Worm (Caenorhabditis elegans) whole organism, young adult: ENCODE data around the gene egl-27.

Source experiments
- B0035.1 ChIP-seq: sonication (generic microtip); optimal IDR thresholded peaks from 2 replicates; lab custom pipeline; 2016; ENCODE audit warnings: missing genetic modification characterization, mild to moderate bottlenecking, missing compliant biosample characterization, missing genotype, missing genetic modification reagents
- B0261.1 ChIP-seq: sonication (generic microtip); optimal IDR thresholded peaks from 2 replicates; lab custom pipeline; 2016; ENCODE audit warnings: mild to moderate bottlenecking, missing genetic modification characterization, moderate library complexity, missing compliant biosample characterization
- D2030.7 ChIP-seq: fragments of 200-800 bp; sonication (Bioruptor generic); IDR thresholded peaks from 2 replicates; pipeline ENCODE4 v1.3.6; 2022; ENCODE audit warnings: missing genetic modification reagents, missing genetic modification characterization, missing compliant biosample characterization
- F33H1.4 ChIP-seq: fragments of 200-800 bp; sonication (Bioruptor generic); IDR thresholded peaks from 2 replicates; pipeline ENCODE4 v1.3.6; 2022; ENCODE audit warnings: missing genetic modification reagents, missing genetic modification characterization, missing compliant biosample characterization
- F39B2.1 ChIP-seq: fragments of 200-800 bp; sonication (Bioruptor generic); IDR thresholded peaks from 2 replicates; pipeline ENCODE4 v1.3.6; 2022; ENCODE audit warnings: missing genetic modification reagents, missing genetic modification characterization, missing compliant biosample characterization
- F49E8.2 ChIP-seq: sonication (generic microtip); optimal IDR thresholded peaks from 3 replicates; lab custom pipeline; 2017; ENCODE audit warnings: missing genetic modification characterization, mild to moderate bottlenecking, missing compliant biosample characterization, antibody characterized with exemption, moderate library complexity; ENCODE audit not compliant: insufficient read depth
- F55B11.4 ChIP-seq: sonication (generic microtip); optimal IDR thresholded peaks from 2 replicates; lab custom pipeline; 2016; ENCODE audit warnings: missing compliant biosample characterization, missing genetic modification characterization, borderline replicate concordance; ENCODE audit not compliant: insufficient read depth
- F57C9.4 ChIP-seq: sonication (generic microtip); optimal IDR thresholded peaks from 2 replicates; lab custom pipeline; 2017; ENCODE audit warnings: mild to moderate bottlenecking, missing genetic modification characterization, missing compliant biosample characterization
- Y53G8AR.9 ChIP-seq: fragments of 200-800 bp; sonication (Bioruptor generic); conservative IDR thresholded peaks from 2 replicates; pipeline ENCODE4 v1.3.6; 2022; ENCODE audit warnings: missing genetic modification reagents, missing genetic modification characterization, missing compliant biosample characterization
- Y79H2A.3 ChIP-seq: fragments of 200-800 bp; sonication (Bioruptor generic); conservative IDR thresholded peaks from 2 replicates; pipeline ENCODE4 v1.3.6; 2022; ENCODE audit warnings: missing genetic modification reagents, missing genetic modification characterization, missing compliant biosample characterization
- attf-6 ChIP-seq: fragments of 200-800 bp; sonication (Bioruptor generic); IDR thresholded peaks from 2 replicates; pipeline ENCODE4 v1.3.6; 2022; ENCODE audit warnings: missing genetic modification reagents, missing genetic modification characterization, missing compliant biosample characterization
- cebp-2 ChIP-seq: fragments of 200-800 bp; sonication (Bioruptor generic); IDR thresholded peaks from 2 replicates; pipeline ENCODE4 v1.3.6; 2022; ENCODE audit warnings: missing genetic modification characterization, missing compliant biosample characterization
- ceh-100 ChIP-seq: fragments of 200-800 bp; sonication (Bioruptor generic); IDR thresholded peaks from 2 replicates; pipeline ENCODE4 v1.3.6; 2022; ENCODE audit warnings: missing genetic modification reagents, missing genetic modification characterization, missing compliant biosample characterization
- ceh-27 ChIP-seq: fragments of 200-800 bp; sonication (Bioruptor generic); optimal IDR thresholded peaks from 2 replicates; lab custom pipeline; 2018; ENCODE audit warnings: mild to moderate bottlenecking, missing genetic modification characterization, moderate library complexity, missing compliant biosample characterization
- efl-1 ChIP-seq: fragments of 150-350 bp; optimal IDR thresholded peaks from 2 replicates; lab custom pipeline; 2014; ENCODE audit warnings: missing biosample characterization, missing genetic modification reagents, missing genetic modification characterization
- egl-18 ChIP-seq: fragments of 200-800 bp; sonication (Bioruptor generic); IDR thresholded peaks from 2 replicates; pipeline ENCODE4 v1.3.6; 2022; ENCODE audit warnings: missing genetic modification reagents, missing genetic modification characterization, missing compliant biosample characterization
- hlh-12 ChIP-seq: sonication (generic microtip); optimal IDR thresholded peaks from 2 replicates; lab custom pipeline; 2016; ENCODE audit warnings: missing genetic modification characterization, missing compliant biosample characterization
- hlh-26 ChIP-seq: fragments of 200-800 bp; sonication (Bioruptor generic); conservative IDR thresholded peaks from 2 replicates; pipeline ENCODE4 v1.3.6; 2022; ENCODE audit warnings: missing genetic modification reagents, missing genetic modification characterization, missing compliant biosample characterization
- hmg-1.2 ChIP-seq: fragments of 200-800 bp; sonication (Bioruptor generic); IDR thresholded peaks from 2 replicates; pipeline ENCODE4 v1.3.6; 2022; ENCODE audit warnings: missing genetic modification reagents, missing genetic modification characterization, missing compliant biosample characterization
- hsf-1 ChIP-seq: fragments of 200-800 bp; sonication (Bioruptor generic); IDR thresholded peaks from 2 replicates; pipeline ENCODE4 v1.3.6; 2022; ENCODE audit warnings: missing genetic modification reagents, missing genetic modification characterization, missing compliant biosample characterization
- let-607 ChIP-seq, 2 experiments: fragments of 200-800 bp in 1 of 2; sonication (Bioruptor generic) in 1 of 2; sonication (generic microtip) in 1 of 2; optimal IDR thresholded peaks; 2 replicates each; lab custom pipeline; 2016 to 2018; ENCODE audit warnings: mild to moderate bottlenecking in 2 of 2, missing compliant biosample characterization in 2 of 2, missing genetic modification characterization in 2 of 2, moderate library complexity in 2 of 2, missing genotype in 1 of 2
- lin-26 ChIP-seq: fragments of 200-800 bp; sonication (Bioruptor generic); IDR thresholded peaks from 2 replicates; pipeline ENCODE4 v1.3.6; 2022; ENCODE audit warnings: missing genetic modification reagents, missing genetic modification characterization, missing compliant biosample characterization
- lin-40 ChIP-seq: sonication (generic microtip); optimal IDR thresholded peaks from 2 replicates; lab custom pipeline; 2016; ENCODE audit warnings: missing genetic modification characterization, mild to moderate bottlenecking, missing compliant biosample characterization, missing genotype, missing genetic modification reagents
- madf-10 ChIP-seq: sonication (generic microtip); optimal IDR thresholded peaks from 2 replicates; lab custom pipeline; 2016; ENCODE audit warnings: mild to moderate bottlenecking, missing genetic modification characterization, missing compliant biosample characterization
- madf-3 ChIP-seq: fragments of 200-800 bp; sonication (Bioruptor generic); IDR thresholded peaks from 2 replicates; pipeline ENCODE4 v1.3.6; 2022; ENCODE audit warnings: missing genetic modification reagents, missing genetic modification characterization, missing compliant biosample characterization
- madf-6 ChIP-seq: fragments of 200-800 bp; sonication (Bioruptor generic); IDR thresholded peaks from 2 replicates; pipeline ENCODE4 v1.3.6; 2022; ENCODE audit warnings: missing genetic modification reagents, missing genetic modification characterization, missing compliant biosample characterization
- mcd-1 ChIP-seq: fragments of 200-800 bp; sonication (Bioruptor generic); IDR thresholded peaks from 2 replicates; pipeline ENCODE4 v1.3.6; 2022; ENCODE audit warnings: missing genetic modification reagents, missing genetic modification characterization, missing compliant biosample characterization
- mes-4 ChIP-seq: sonication (generic microtip); optimal IDR thresholded peaks from 2 replicates; lab custom pipeline; 2016; ENCODE audit warnings: missing genotype, missing genetic modification characterization, missing compliant biosample characterization
- nfyb-1 ChIP-seq: fragments of 200-800 bp; sonication (Bioruptor generic); IDR thresholded peaks from 2 replicates; pipeline ENCODE4 v1.3.6; 2022; ENCODE audit warnings: missing genetic modification reagents, missing genetic modification characterization, missing compliant biosample characterization
- nhr-179 ChIP-seq: sonication (generic microtip); optimal IDR thresholded peaks from 2 replicates; lab custom pipeline; 2016; ENCODE audit warnings: mild to moderate bottlenecking, missing genetic modification characterization, missing compliant biosample characterization
- nhr-80 ChIP-seq: sonication (generic microtip); optimal IDR thresholded peaks from 2 replicates; lab custom pipeline; 2016; ENCODE audit warnings: missing genetic modification characterization, missing compliant biosample characterization
- sea-2 ChIP-seq: fragments of 200-800 bp; sonication (Bioruptor generic); IDR thresholded peaks from 2 replicates; pipeline ENCODE4 v1.3.6; 2022; ENCODE audit warnings: missing genetic modification characterization, missing compliant biosample characterization
- snpc-3.4 ChIP-seq: sonication (generic microtip); optimal IDR thresholded peaks from 2 replicates; lab custom pipeline; 2017; ENCODE audit warnings: missing genetic modification characterization, mild to moderate bottlenecking, missing compliant biosample characterization, antibody characterized with exemption, moderate library complexity, missing genotype, missing genetic modification reagents
- sptf-2 ChIP-seq: fragments of 200-800 bp; sonication (Bioruptor generic); optimal IDR thresholded peaks from 2 replicates; lab custom pipeline; 2018; ENCODE audit warnings: mild to moderate bottlenecking, missing genetic modification characterization, missing compliant biosample characterization
- tbp1 ChIP-seq: fragments of 200-800 bp; sonication (Bioruptor generic); optimal IDR thresholded peaks from 2 replicates; lab custom pipeline; 2018; ENCODE audit warnings: mild to moderate bottlenecking, missing genetic modification characterization, missing compliant biosample characterization
- xnd-1 ChIP-seq: sonication (generic microtip); optimal IDR thresholded peaks from 2 replicates; lab custom pipeline; 2016; ENCODE audit warnings: missing genotype, missing genetic modification reagents, missing genetic modification characterization, missing compliant biosample characterization
- zfh-2 ChIP-seq: fragments of 200-800 bp; sonication (Bioruptor generic); conservative IDR thresholded peaks from 2 replicates; pipeline ENCODE4 v1.3.6; 2022; ENCODE audit warnings: missing genetic modification reagents, missing genetic modification characterization, missing compliant biosample characterization
- zim-3 ChIP-seq: sonication (generic microtip); optimal IDR thresholded peaks from 2 replicates; lab custom pipeline; 2017; ENCODE audit warnings: mild to moderate bottlenecking, missing genetic modification characterization, moderate library complexity, missing compliant biosample characterization
- ztf-22 ChIP-seq: fragments of 200-800 bp; sonication (Bioruptor generic); optimal IDR thresholded peaks from 2 replicates; lab custom pipeline; 2018; ENCODE audit warnings: mild to moderate bottlenecking, missing genetic modification characterization, moderate library complexity, missing compliant biosample characterization
- ztf-28 ChIP-seq: fragments of 200-800 bp; sonication (Bioruptor generic); IDR thresholded peaks from 2 replicates; pipeline ENCODE4 v1.3.6; 2022; ENCODE audit warnings: missing genetic modification reagents, missing genetic modification characterization, missing compliant biosample characterization

egl-27 gene

DNA sequence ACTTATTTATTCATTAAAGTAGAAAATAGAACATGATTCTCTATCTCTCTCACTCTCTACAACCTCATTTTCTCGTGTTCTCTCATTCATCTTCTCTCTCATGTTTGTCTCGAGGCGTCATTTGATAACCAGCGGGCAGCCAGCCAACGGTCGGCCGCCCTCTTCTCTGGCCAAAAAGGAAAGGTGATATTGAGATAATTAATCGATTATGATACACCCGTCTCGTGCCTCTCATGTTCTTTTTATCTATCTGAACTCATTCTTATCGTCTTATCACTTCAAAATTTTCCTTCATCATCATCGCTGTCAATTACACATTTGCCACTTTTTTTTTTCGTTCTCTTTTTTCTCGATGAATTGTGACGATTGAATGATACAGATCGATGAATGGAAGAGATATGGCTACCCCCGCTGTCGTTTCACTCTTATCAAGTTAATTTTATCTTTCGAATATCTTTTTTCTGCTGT is 7.9 kb downstream of the egl-27 start (continued):
- TF ChIP-seq hmg-1.2 (GFP tag; lab: Robert Waterston, UW) (peak; percentile 30; the same call in 1 of the 2 replicates), lin-40 (tag; lab: Kevin White, UChicago) (peak; percentile 88), hlh-26 (GFP tag; lab: Robert Waterston, UW) (no peak), let-607 (tag; optimal IDR thresholded peaks at IDR 0.05; lab: Kevin White, UChicago) (peak; percentile 42 to 84), snpc-3.4 (no peak), mes-4 (tag; lab: Kevin White, UChicago) (no peak), ceh-100 (GFP tag; lab: Robert Waterston, UW) (0 out of 2 replicates have a peak, but pooled peaks have one; percentile 17), madf-3 (no peak), Y79H2A.3 (GFP tag; lab: Robert Waterston, UW) (no peak), cebp-2 (GFP tag; lab: Robert Waterston, UW) (no peak), F57C9.4 (tag; lab: Kevin White, UChicago) (no peak), zim-3 (tag; lab: Kevin White, UChicago) (no peak), egl-18 (GFP tag; lab: Robert Waterston, UW) (no peak), F55B11.4 (no peak), hlh-12 (tag; lab: Kevin White, UChicago) (no peak), ztf-28 (GFP tag; lab: Robert Waterston, UW) (no peak), hsf-1 (GFP tag; lab: Robert Waterston, UW) (no peak), tbp1 (GFP tag; lab: Kevin White, UChicago) (peak; percentile 47), mcd-1 (GFP tag; lab: Robert Waterston, UW) (peak; percentile 53), nhr-80 (tag; lab: Kevin White, UChicago) (peak; percentile 100), B0261.1 (tag; lab: Kevin White, UChicago) (no peak), lin-26 (GFP tag; lab: Robert Waterston, UW) (0 out of 2 replicates have a peak, but pooled peaks have one; percentile 16), nhr-179 (no peak), F33H1.4 (GFP tag; lab: Robert Waterston, UW) (no peak), sea-2 (GFP tag; lab: Robert Waterston, UW) (no peak), sptf-2 (GFP tag; lab: Kevin White, UChicago) (peak; percentile 57), ztf-22 (GFP tag; lab: Kevin White, UChicago) (peak; percentile 95), Y53G8AR.9 (GFP tag; lab: Robert Waterston, UW) (no peak), F39B2.1 (GFP tag; lab: Robert Waterston, UW) (no peak)

DNA sequence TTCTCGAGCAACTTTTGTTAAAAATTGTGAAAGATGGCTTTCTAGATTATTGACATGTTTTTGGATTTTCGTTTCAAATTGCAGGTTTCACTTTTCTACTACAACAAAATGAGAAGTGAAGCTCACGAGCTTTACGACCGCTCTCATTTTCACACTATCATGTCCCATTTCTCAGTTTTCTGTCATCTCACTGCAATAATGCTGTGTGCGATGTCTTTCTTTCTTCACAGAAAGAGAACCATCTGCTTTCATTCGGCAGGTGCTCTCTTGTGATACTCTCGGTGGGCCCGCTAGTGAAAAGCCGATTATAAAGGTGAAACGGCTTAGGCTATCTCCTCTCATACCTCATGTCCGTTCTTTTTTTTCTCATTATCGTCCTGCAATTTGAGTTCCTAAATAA is 8.4 kb downstream of the egl-27 start:
- no peak for TF ChIP-seq lin-40 (tag; lab: Kevin White, UChicago)
- 0 out of 2 replicates have a peak, but pooled peaks have one; percentile 1 for TF ChIP-seq ceh-100 (GFP tag; lab: Robert Waterston, UW)

DNA sequence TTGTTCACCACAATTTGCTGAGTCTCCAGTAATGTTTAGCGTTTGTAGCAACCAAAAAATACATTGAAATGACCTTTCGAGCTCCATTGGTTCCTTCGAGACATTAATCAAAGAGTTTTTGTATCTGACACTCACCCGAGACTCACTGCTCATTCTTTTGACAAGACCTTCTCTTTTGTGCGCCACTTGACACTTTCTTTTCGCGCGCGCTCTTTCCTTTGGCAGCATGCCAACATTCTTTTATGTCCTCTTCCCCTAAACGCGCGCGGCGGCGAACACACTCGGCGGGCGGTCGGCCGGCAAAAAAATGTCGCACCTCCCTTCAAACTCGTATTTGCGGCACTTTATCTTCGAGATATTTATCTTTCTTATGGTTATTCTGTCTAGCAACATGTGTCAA is 8.9 kb downstream of the egl-27 start:
- TF ChIP-seq D2030.7 (GFP tag; lab: Robert Waterston, UW): 0 out of 2 replicates have a peak, but pooled peaks have one; percentile 19
- TF ChIP-seq mcd-1 (GFP tag; lab: Robert Waterston, UW): peak; percentile 27; the same call in 1 of the 2 replicates
- TF ChIP-seq madf-10: peak; percentile 96
- no peak for TF ChIP-seq attf-6 (GFP tag; lab: Robert Waterston, UW)
- TF ChIP-seq zfh-2 (GFP tag; lab: Robert Waterston, UW): peak; percentile 71
- peak; percentile 69 for TF ChIP-seq madf-6
- peak; percentile 19 for TF ChIP-seq xnd-1
- TF ChIP-seq nfyb-1 (GFP tag; lab: Robert Waterston, UW): 0 out of 2 replicates have a peak, but pooled peaks have one; percentile 11
- TF ChIP-seq F49E8.2 (tag; lab: Kevin White, UChicago): no peak
- TF ChIP-seq B0035.1 (tag; lab: Kevin White, UChicago): no peak
- TF ChIP-seq nhr-80 (tag; lab: Kevin White, UChicago): no peak
- peak; percentile 67; the same call in 1 of the 2 replicates for TF ChIP-seq madf-3
- TF ChIP-seq efl-1 (GFP tag; lab: Kevin White, UChicago): peak; percentile 53
- no peak for TF ChIP-seq Y53G8AR.9 (GFP tag; lab: Robert Waterston, UW)
- peak; percentile 5 for TF ChIP-seq ceh-27 (GFP tag; lab: Kevin White, UChicago)
- TF ChIP-seq, all 124 proteins: peak for 10
